Fruit fly (Drosophila melanogaster) whole organism: ENCODE measurements around the gene CG31204.
A peak's percentile ranks its signal among the peaks of the same experiment; 100 is the strongest.

ENCODE experiments used
- CG8478 ChIP-seq: fragments of >200 bp; optimal IDR thresholded peaks from 2 replicates; lab custom pipeline; 2018; ENCODE audit warnings: inconsistent platforms
- Dll ChIP-seq: fragments of >200 bp; optimal IDR thresholded peaks from 2 replicates; lab custom pipeline; 2017
- EcR ChIP-seq, 2 experiments: fragments of >200 bp; optimal IDR thresholded peaks; 2 replicates each; lab custom pipeline; 2017; ENCODE audit warnings: missing biosample characterization in 2 of 2, missing genetic modification characterization in 2 of 2, missing genetic modification reagents in 2 of 2
- pan ChIP-seq: fragments of >200 bp; optimal IDR thresholded peaks from 2 replicates; lab custom pipeline; 2017
- psq ChIP-seq: fragments of >200 bp; optimal IDR thresholded peaks from 2 replicates; lab custom pipeline; 2017
- usp ChIP-seq: fragments of >200 bp; optimal IDR thresholded peaks from 2 replicates; lab custom pipeline; 2017; ENCODE audit warnings: missing biosample characterization, missing genetic modification characterization, mixed read lengths

Gene CG31204

dm6 chr3R:31393427-31393826 lies at the start of gene CG31204:
Gene CG31204, minus strand, starts transcription at chr3R:31393527.
- TF ChIP-seq psq (lab: Kevin White, UChicago) = no peak

DNA sequence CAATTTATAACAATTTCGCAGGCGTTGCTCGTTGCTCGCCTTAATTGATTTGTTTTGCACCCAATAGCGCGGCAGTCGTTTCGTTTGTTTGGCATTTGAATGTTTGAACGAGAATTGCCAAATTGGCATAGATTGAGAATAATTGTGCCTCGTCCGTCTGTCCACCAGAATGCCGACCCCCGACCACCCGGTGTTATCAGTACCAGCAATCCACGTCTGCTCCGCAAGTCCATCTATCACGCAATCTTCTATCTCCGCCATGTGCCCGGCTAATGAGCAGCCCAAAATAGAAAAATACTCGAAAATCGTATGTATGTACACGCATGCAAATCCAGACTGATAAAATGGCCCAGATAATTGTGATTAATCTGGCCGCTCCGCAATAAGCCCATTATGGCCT lies 49.7 kb upstream of the CG31204 start:
- no peak for TF ChIP-seq Dll (lab: Kevin White, UChicago)
- TF ChIP-seq pan (lab: Kevin White, UChicago) = no peak
- TF ChIP-seq psq (lab: Kevin White, UChicago) = no peak
- TF ChIP-seq usp (GFP tag; lab: Kevin White, UChicago) = no peak
- TF ChIP-seq EcR (GFP tag; optimal IDR thresholded peaks at IDR 0.05; lab: Kevin White, UChicago) = no peak
- TF ChIP-seq CG8478 = no peak

- TF ChIP-seq psq (lab: Kevin White, UChicago) (no peak), usp (GFP tag; lab: Kevin White, UChicago) (no peak), CG8478 (no peak), pan (lab: Kevin White, UChicago) (no peak), Dll (lab: Kevin White, UChicago) (no peak), EcR (GFP tag; optimal IDR thresholded peaks at IDR 0.05; lab: Kevin White, UChicago) (no peak)
These were observed 47.2 kb upstream of the CG31204 start for dm6 chr3R:31440561-31440960.

- TF ChIP-seq pan (lab: Kevin White, UChicago) = no peak
- no peak for TF ChIP-seq psq (lab: Kevin White, UChicago)
- TF ChIP-seq CG8478 = no peak
- no peak for TF ChIP-seq Dll (lab: Kevin White, UChicago)
- no peak for TF ChIP-seq EcR (GFP tag; optimal IDR thresholded peaks at IDR 0.05; lab: Kevin White, UChicago)
- TF ChIP-seq usp (GFP tag; lab: Kevin White, UChicago) = no peak
These were observed 46.7 kb upstream of the CG31204 start for dm6 chr3R:31439986-31440385.

- TF ChIP-seq usp (GFP tag; lab: Kevin White, UChicago) (no peak), CG8478 (no peak), psq (lab: Kevin White, UChicago) (no peak), Dll (lab: Kevin White, UChicago) (no peak), EcR (GFP tag; optimal IDR thresholded peaks at IDR 0.05; lab: Kevin White, UChicago) (no peak), pan (lab: Kevin White, UChicago) (no peak)
These were observed 45.5 kb upstream of the CG31204 start for dm6 chr3R:31438856-31439255.

DNA sequence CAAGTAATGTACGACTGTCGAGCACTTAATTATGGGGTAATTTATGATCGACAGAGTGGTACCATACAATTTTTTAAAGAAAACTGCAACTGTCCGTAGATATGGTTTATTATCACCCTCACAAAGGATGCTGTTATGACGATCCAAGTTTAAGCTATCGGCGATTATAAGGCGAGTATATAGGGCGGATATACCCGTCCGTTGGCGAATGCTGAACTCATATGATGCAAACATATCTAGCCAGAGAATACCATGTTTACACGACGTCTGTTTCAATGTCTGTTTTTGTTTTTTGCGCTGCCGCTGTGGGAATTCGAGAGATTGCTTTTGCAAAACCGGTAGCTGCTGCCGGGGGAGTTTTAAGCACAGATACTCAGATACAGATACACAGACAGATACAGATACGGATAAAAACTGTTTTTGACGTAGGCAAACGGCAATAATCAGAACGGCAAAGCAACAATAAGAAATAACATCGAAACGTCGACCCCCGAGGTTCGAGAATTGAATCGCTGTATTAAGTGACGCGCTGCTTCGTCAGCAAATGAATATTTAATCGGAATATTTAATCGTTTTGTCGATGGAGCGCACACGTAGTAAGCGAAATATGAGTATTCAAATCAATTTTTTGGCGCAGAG lies 44.2 kb upstream of the CG31204 start:
- no peak for TF ChIP-seq psq (lab: Kevin White, UChicago)
- TF ChIP-seq EcR (GFP tag; optimal IDR thresholded peaks at IDR 0.05; lab: Kevin White, UChicago) = no peak
- TF ChIP-seq pan (lab: Kevin White, UChicago) = no peak
- no peak for TF ChIP-seq Dll (lab: Kevin White, UChicago)
- TF ChIP-seq usp (GFP tag; lab: Kevin White, UChicago) = no peak
- TF ChIP-seq CG8478 = no peak

DNA sequence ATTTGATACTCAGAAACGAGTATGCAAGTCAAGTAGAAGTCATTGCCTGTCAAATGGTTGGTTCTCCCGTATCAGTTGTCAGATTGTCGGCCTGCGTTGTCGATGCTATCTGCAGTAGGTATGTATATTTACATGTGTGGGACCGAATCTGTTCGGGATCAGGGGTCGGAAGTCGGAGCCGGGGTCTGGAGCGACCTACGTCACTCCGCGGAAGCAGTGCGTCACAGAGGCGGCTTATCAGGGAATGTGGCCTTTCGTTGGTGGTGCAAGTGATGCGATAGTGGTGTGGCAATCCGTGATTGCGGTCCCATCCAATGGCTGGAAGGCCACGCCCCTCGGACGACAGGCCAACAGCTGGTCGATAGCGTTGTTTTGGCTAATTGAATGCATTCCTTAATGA lies 42.3 kb upstream of the CG31204 start:
- no peak for TF ChIP-seq psq (lab: Kevin White, UChicago)
- no peak for TF ChIP-seq EcR (GFP tag; optimal IDR thresholded peaks at IDR 0.05; lab: Kevin White, UChicago)
- TF ChIP-seq Dll (lab: Kevin White, UChicago) = no peak
- TF ChIP-seq usp (GFP tag; lab: Kevin White, UChicago) = no peak
- TF ChIP-seq pan (lab: Kevin White, UChicago) = no peak
- TF ChIP-seq CG8478 = no peak

dm6 chr3R:31424427-31424826 lies 31.1 kb upstream of the CG31204 start:
- TF ChIP-seq psq (lab: Kevin White, UChicago) (no peak), EcR (GFP tag; optimal IDR thresholded peaks at IDR 0.05; lab: Kevin White, UChicago) (no peak), Dll (lab: Kevin White, UChicago) (no peak), CG8478 (no peak), usp (GFP tag; lab: Kevin White, UChicago) (no peak), pan (lab: Kevin White, UChicago) (no peak)

DNA sequence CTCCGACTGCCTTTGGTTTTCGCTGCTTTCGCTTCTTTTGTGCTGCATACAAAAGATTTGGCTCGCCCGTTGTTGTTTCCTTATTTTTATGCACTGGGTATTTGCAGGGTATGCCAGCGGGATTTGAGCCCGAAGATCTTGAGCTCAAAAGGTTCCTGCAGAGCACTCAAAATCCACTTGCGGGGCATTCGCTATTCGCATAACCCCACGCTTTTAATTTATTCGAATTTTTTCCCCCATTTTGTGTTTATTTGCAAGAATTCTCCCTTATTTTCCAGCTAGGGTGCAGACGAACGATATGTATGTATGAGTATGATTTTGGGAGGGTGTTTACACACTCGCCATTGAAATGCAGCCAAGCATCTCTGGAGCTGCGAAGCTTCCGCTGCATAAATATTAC lies 28.7 kb upstream of the CG31204 start:
- TF ChIP-seq Dll (lab: Kevin White, UChicago) (no peak), pan (lab: Kevin White, UChicago) (peak; percentile 37), usp (GFP tag; lab: Kevin White, UChicago) (no peak)

DNA sequence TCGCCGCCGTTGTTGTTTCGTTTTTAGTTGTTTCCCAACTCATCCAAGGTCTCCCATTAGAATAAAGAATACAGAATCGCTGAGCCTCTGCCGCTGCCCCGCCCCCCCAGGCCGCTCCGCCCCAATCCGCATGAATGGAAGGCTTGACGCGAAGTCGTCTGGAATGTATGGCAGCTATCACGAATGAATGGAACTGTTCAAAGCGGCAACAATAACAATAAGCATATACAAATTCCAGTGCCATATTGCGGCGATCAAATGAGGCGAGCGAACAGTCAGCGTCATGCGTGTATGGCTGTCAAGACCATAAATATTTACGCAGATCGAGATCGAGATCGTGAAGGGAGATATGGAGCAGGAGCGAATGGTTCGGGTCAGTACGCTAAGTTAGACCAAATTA lies 27.3 kb upstream of the CG31204 start:
- TF ChIP-seq pan (lab: Kevin White, UChicago) (no peak), usp (GFP tag; lab: Kevin White, UChicago) (no peak), psq (lab: Kevin White, UChicago) (no peak), EcR (GFP tag; optimal IDR thresholded peaks at IDR 0.05; lab: Kevin White, UChicago) (no peak), Dll (lab: Kevin White, UChicago) (no peak)

- TF ChIP-seq Dll (lab: Kevin White, UChicago) (no peak), psq (lab: Kevin White, UChicago) (no peak), pan (lab: Kevin White, UChicago) (no peak), CG8478 (no peak)
These were observed 26.2 kb upstream of the CG31204 start for dm6 chr3R:31419531-31419930.

DNA sequence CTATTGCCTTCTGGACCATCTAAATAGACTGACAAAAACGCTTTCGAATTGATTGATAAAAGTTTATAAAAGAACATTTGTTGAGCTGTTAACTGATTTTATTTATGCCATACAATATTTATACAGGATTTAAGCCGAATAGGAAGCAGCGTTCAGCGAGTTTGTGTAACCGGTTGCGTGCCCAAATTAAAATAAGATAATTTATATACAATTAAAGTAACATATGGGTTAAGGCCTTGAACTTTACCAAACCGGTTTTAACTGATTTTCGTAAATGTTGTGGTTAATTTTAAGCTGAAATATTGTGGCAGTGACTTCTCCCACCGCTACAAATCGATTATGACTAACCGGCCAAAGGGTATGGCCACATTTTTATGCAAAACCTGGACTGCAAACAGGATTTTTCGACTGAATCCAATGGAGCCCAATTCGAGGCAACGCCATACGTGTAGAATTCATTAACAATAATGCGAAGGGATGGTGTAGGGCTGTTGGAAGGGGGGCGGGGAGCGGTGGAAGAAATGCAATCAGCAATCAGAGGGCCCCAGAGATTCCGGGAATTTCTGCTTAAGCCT lies 16.4 kb upstream of the CG31204 start:
- TF ChIP-seq pan (lab: Kevin White, UChicago) (peak; percentile 76), psq (lab: Kevin White, UChicago) (no peak)
